Fruit fly (Drosophila melanogaster) whole organism, adult: ENCODE measurements around the gene CG13876.
A peak's percentile ranks its signal among the peaks of the same experiment; 100 is the strongest.

ENCODE experiments used
- CG11617 ChIP-seq: fragments of 200-800 bp; sonication (Bioruptor generic); optimal IDR thresholded peaks from 2 replicates; lab custom pipeline; 2017; ENCODE audit warnings: mild to moderate bottlenecking, missing biosample characterization, missing genetic modification reagents, missing genetic modification characterization
- CG12768 ChIP-seq: fragments of 200-800 bp; sonication (Bioruptor generic); optimal IDR thresholded peaks from 2 replicates; lab custom pipeline; 2017; ENCODE audit warnings: missing biosample characterization, missing genetic modification characterization, mild to moderate bottlenecking, moderate library complexity, missing genetic modification reagents
- CG14711 ChIP-seq: fragments of 200-800 bp; sonication (Bioruptor generic); optimal IDR thresholded peaks from 2 replicates; lab custom pipeline; 2018; ENCODE audit warnings: missing biosample characterization, mild to moderate bottlenecking, missing genetic modification characterization, moderate library complexity
- CG1620 ChIP-seq: fragments of 200-800 bp; sonication (Bioruptor generic); optimal IDR thresholded peaks from 2 replicates; lab custom pipeline; 2016; ENCODE audit warnings: missing biosample characterization, missing genetic modification characterization
- CG33017 ChIP-seq: fragments of 200-800 bp; sonication (Bioruptor generic); optimal IDR thresholded peaks from 2 replicates; lab custom pipeline; 2018; ENCODE audit warnings: missing biosample characterization, mild to moderate bottlenecking, missing genetic modification characterization, moderate library complexity
- CG5204 ChIP-seq: fragments of 200-800 bp; sonication (Bioruptor generic); optimal IDR thresholded peaks from 2 replicates; lab custom pipeline; 2016; ENCODE audit warnings: missing biosample characterization, missing genetic modification characterization
- CG7045 ChIP-seq: fragments of 200-800 bp; sonication (Bioruptor generic); optimal IDR thresholded peaks from 2 replicates; lab custom pipeline; 2017; ENCODE audit warnings: missing biosample characterization, mild to moderate bottlenecking, missing genetic modification characterization
- CG7101 ChIP-seq: fragments of 200-800 bp; sonication (Bioruptor generic); optimal IDR thresholded peaks from 2 replicates; lab custom pipeline; 2018; ENCODE audit warnings: missing biosample characterization, mild to moderate bottlenecking, missing genetic modification characterization, moderate library complexity
- Clk ChIP-seq: fragments of 200-800 bp; sonication (Bioruptor generic); optimal IDR thresholded peaks from 2 replicates; lab custom pipeline; 2017; ENCODE audit warnings: missing biosample characterization, missing genetic modification characterization
- Crg-1 ChIP-seq: fragments of 200-800 bp; sonication (Bioruptor generic); optimal IDR thresholded peaks from 2 replicates; lab custom pipeline; 2016; ENCODE audit warnings: missing biosample characterization, missing genetic modification characterization
- Hr96 ChIP-seq: fragments of 200-800 bp; sonication (Bioruptor generic); optimal IDR thresholded peaks from 2 replicates; lab custom pipeline; 2016; ENCODE audit warnings: missing biosample characterization, missing genetic modification characterization
- Mnt ChIP-seq: fragments of 200-800 bp; sonication (Bioruptor generic); optimal IDR thresholded peaks from 2 replicates; lab custom pipeline; 2016; ENCODE audit warnings: missing biosample characterization, mild to moderate bottlenecking, missing genetic modification characterization
- bab1 ChIP-seq: fragments of 200-800 bp; sonication (Bioruptor generic); optimal IDR thresholded peaks from 3 replicates; lab custom pipeline; 2019; ENCODE audit warnings: missing biosample characterization, mild to moderate bottlenecking, missing genetic modification characterization, moderate library complexity
- cic ChIP-seq: fragments of 200-800 bp; sonication (Bioruptor generic); optimal IDR thresholded peaks from 2 replicates; lab custom pipeline; 2017; ENCODE audit warnings: missing biosample characterization, mild to moderate bottlenecking, missing genetic modification characterization, moderate library complexity
- cnc ChIP-seq, 2 experiments: fragments of >200 bp; optimal IDR thresholded peaks; 2 replicates each; lab custom pipeline; 2017
- kay ChIP-seq: fragments of 200-800 bp; sonication (Bioruptor generic); peaks from one replicate; lab custom pipeline; 2016; ENCODE audit warnings: missing biosample characterization, missing genetic modification characterization, borderline replicate concordance
- ovo ChIP-seq: fragments of 200-800 bp; sonication (Bioruptor generic); optimal IDR thresholded peaks from 2 replicates; lab custom pipeline; 2016; ENCODE audit warnings: missing biosample characterization, missing genetic modification characterization
- pad ChIP-seq: fragments of 200-800 bp; sonication (Bioruptor generic); optimal IDR thresholded peaks from 3 replicates; lab custom pipeline; 2017; ENCODE audit warnings: missing biosample characterization, missing genetic modification characterization, mild to moderate bottlenecking, moderate library complexity, missing genetic modification reagents
- tj ChIP-seq: fragments of 200-800 bp; sonication (Bioruptor generic); optimal IDR thresholded peaks from 3 replicates; lab custom pipeline; 2017; ENCODE audit warnings: missing biosample characterization, mild to moderate bottlenecking, missing genetic modification characterization, moderate library complexity
- toe ChIP-seq: fragments of 200-800 bp; sonication (Bioruptor generic); optimal IDR thresholded peaks from 2 replicates; lab custom pipeline; 2016; ENCODE audit warnings: missing biosample characterization, missing genetic modification characterization

CG13876 gene

DNA sequence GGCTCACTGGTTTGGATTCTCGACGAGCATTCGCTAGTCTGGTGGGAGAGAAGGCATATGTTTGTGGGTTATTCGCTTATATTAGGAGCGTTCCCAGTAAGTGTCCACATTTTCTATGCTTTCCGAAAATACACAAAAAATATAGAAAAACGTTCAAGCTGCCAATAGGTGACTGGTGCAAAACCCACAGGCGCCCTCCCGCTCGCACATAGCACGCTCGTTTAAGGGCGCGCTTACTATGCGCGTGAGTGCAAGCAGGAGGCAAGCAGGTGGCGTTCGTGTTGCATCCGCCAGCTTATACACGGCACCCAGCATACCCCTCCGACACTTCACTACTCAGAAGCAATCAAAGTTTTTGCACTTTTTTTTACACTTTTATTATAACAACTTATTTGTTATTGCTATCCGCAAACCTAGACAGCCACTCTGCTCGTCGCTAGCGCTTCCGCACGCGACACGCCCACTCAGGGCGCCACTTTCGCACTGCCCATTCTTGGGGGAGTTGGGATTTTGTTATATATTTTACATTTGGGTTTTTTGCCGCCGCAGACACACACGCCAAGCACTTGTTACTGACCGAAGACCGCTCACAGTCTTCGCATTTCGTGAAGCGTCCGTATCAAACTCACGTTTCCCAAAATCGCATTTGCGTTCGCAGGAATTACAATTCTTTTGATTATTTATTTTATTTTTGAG lies 6.7 kb upstream of the CG13876 start:
- TF ChIP-seq Mnt (peak; percentile 98), tj (GFP tag; lab: Kevin White, UChicago) (no peak), bab1 (GFP tag; lab: Kevin White, UChicago) (peak; percentile 19), CG12768 (GFP tag; lab: Kevin White, UChicago) (no peak), Clk (no peak), pad (GFP tag; lab: Kevin White, UChicago) (peak; percentile 97), cic (peak; percentile 77), CG5204 (GFP tag; lab: Kevin White, UChicago) (no peak), Hr96 (no peak), CG7045 (GFP tag; lab: Kevin White, UChicago) (no peak), CG33017 (no peak), CG7101 (tag; lab: Kevin White, UChicago) (no peak), CG11617 (GFP tag; lab: Kevin White, UChicago) (no peak), Crg-1 (peak; percentile 44), kay (GFP tag; lab: Kevin White, UChicago) (no peak), cnc (optimal IDR thresholded peaks at IDR 0.05; lab: Kevin White, UChicago) (no peak), CG14711 (no peak), ovo (no peak), toe (no peak), CG1620 (GFP tag; lab: Kevin White, UChicago) (peak; percentile 43)

DNA sequence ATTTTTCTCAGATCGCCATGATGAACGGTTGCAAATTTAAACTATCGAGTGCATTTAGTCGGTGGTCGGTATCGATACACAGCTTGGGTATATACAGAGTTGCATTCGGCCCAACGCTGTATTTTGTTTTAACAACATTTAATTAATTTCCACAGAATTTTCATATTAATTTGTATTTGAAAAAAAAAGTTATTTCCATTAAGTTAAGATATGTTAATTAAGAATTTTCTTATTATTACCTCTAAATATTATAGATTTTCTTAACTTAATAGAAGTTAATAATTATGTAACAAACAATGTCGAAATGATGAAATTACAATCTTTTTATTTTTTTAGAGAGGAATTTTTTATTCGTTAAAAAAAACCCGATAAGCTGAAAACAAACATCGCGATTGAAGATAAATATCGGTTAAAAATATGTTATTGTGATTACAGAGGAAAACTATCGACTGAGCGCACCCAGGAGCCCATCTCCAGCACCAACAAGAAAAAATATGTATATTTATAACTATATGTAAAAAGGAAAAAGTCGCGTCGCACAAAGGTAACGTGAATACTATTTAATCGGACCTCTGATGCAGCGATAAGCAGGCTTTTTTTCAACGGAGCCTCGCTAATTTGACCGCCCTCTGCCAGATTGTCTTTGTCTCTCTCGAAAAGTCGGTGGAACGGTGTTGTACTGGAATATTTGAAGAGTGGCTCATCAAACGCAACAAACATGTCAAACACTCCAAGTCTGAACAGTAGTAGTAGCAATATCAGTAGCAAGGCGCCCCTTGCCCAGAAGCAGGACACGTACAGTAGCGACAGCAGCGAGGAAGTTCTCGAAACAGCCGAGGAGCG lies 6.0 kb upstream of the CG13876 start, which contains the start of the genes rno and mri:
Gene rno (minus strand): TSS at position 9 of the 843 bp plus-strand sequence.
Gene mri (plus strand): TSS at position 421 of the 843 bp plus-strand sequence.
- peak; percentile 44 for TF ChIP-seq CG1620 (GFP tag; lab: Kevin White, UChicago)
- TF ChIP-seq CG7101 (tag; lab: Kevin White, UChicago), result peak; percentile 85
- no peak for TF ChIP-seq toe
- TF ChIP-seq pad (GFP tag; lab: Kevin White, UChicago), result no peak
- TF ChIP-seq kay (GFP tag; lab: Kevin White, UChicago), result no peak
- TF ChIP-seq CG33017, result peak; percentile 70
- TF ChIP-seq ovo, result peak; percentile 46
- TF ChIP-seq CG11617 (GFP tag; lab: Kevin White, UChicago), result peak; percentile 80
- peak; percentile 54 for TF ChIP-seq CG12768 (GFP tag; lab: Kevin White, UChicago)
- peak; percentile 52 for TF ChIP-seq Mnt
- TF ChIP-seq CG7045 (GFP tag; lab: Kevin White, UChicago), result peak; percentile 47
- peak; percentile 16 for TF ChIP-seq cic
- peak; percentile 23 for TF ChIP-seq Clk
- no peak for TF ChIP-seq CG5204 (GFP tag; lab: Kevin White, UChicago)
- peak; percentile 64 for TF ChIP-seq bab1 (GFP tag; lab: Kevin White, UChicago)
- peak; percentile 45 for TF ChIP-seq Hr96
- TF ChIP-seq tj (GFP tag; lab: Kevin White, UChicago), result peak; percentile 36
- TF ChIP-seq cnc (optimal IDR thresholded peaks at IDR 0.05; lab: Kevin White, UChicago), result no peak
- peak; percentile 85 for TF ChIP-seq CG14711
- peak; percentile 55 for TF ChIP-seq Crg-1

DNA sequence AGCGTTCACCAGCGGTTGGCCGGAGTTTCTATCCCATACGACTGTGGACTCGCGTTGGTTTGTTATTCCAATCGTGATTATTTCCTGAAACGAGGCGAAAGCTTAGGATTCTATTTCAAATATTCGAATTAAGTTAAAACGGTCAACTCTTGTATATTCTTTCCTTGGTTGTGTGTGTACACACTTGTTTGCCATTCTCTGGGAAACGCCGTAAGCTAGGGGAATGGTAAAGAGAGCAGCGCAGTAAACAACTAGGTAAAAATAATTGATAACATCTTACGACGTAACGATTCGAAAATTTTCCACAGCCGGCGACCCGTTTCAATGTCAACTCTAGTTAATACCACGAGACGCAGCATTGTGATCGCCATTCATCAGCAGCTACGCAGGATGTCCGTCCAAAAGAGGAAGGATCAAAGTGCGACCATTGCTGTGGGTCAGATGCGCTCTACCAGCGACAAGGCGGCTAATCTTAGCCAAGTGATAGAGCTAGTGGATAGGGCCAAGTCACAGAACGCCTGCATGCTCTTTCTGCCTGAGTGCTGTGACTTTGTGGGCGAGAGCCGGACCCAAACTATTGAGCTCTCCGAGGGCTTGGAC lies 2.3 kb upstream of the CG13876 start, which contains the start of gene NitFhit:
Gene NitFhit (plus strand): TSS at position 195 of the 600 bp plus-strand sequence.
- TF ChIP-seq CG33017, result no peak
- no peak for TF ChIP-seq CG5204 (GFP tag; lab: Kevin White, UChicago)
- TF ChIP-seq Hr96, result no peak
- no peak for TF ChIP-seq ovo
- no peak for TF ChIP-seq CG7101 (tag; lab: Kevin White, UChicago)
- no peak for TF ChIP-seq cnc (optimal IDR thresholded peaks at IDR 0.05; lab: Kevin White, UChicago)
- peak; percentile 47 for TF ChIP-seq CG12768 (GFP tag; lab: Kevin White, UChicago)
- no peak for TF ChIP-seq CG14711
- TF ChIP-seq pad (GFP tag; lab: Kevin White, UChicago), result peak; percentile 91
- TF ChIP-seq kay (GFP tag; lab: Kevin White, UChicago), result no peak
- TF ChIP-seq CG1620 (GFP tag; lab: Kevin White, UChicago), result no peak
- TF ChIP-seq Mnt, result peak; percentile 59
- TF ChIP-seq Clk, result no peak
- TF ChIP-seq bab1 (GFP tag; lab: Kevin White, UChicago), result peak; percentile 45
- TF ChIP-seq CG11617 (GFP tag; lab: Kevin White, UChicago), result peak; percentile 18
- TF ChIP-seq cic, result peak; percentile 35
- no peak for TF ChIP-seq toe
- TF ChIP-seq Crg-1, result no peak
- no peak for TF ChIP-seq tj (GFP tag; lab: Kevin White, UChicago)
- no peak for TF ChIP-seq CG7045 (GFP tag; lab: Kevin White, UChicago)

DNA sequence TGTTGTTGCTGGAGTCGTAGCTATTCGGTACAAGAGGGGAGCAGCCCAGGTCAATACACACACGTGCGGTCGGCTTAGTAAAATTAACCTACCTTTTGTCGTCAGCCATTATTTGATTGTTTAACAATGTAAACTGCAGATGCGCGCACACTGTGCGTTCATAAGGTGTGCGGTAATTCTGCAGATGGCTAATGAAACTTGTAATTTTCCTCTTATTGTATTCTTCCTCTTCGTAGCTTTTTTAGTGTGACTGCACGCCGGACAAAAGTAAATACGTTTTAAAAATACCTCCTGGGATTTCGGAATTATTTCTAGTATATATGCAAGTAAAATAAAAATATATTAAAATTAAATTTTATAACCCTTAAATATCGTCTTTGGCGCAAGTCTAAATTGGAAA lies 5.3 kb downstream of the CG13876 start, which contains the start of gene Prp4k:
Gene Prp4k (minus strand): TSS at position 258 of the 400 bp plus-strand sequence.
- TF ChIP-seq CG11617 (GFP tag; lab: Kevin White, UChicago) (no peak), bab1 (GFP tag; lab: Kevin White, UChicago) (peak; percentile 36), Mnt (peak; percentile 82)

- TF ChIP-seq CG12768 (GFP tag; lab: Kevin White, UChicago), result no peak
- peak; percentile 3 for TF ChIP-seq Mnt
Measured at dm6 chr3L:212520-212919, 6.6 kb downstream of the CG13876 start, which contains the start of the genes thoc7 and Dis3l2. TSS of gene thoc7 (minus strand) at chr3L:212687. TSS of gene Dis3l2 (plus strand) at chr3L:212709.
